Worm (Caenorhabditis elegans) whole organism, L1 larva: ENCODE measurements around the gene dhhc-10.

Experiments
- aha-1 ChIP-seq: fragments of 150-350 bp; optimal IDR thresholded peaks from 2 replicates; lab custom pipeline; 2014; ENCODE audit warnings: missing biosample characterization, missing genetic modification characterization
- aly-2 ChIP-seq: fragments of 150-350 bp; optimal IDR thresholded peaks from 2 replicates; lab custom pipeline; 2014; ENCODE audit warnings: missing biosample characterization, missing genetic modification characterization
- blmp-1 ChIP-seq: fragments of 150-350 bp; optimal IDR thresholded peaks from 2 replicates; lab custom pipeline; 2014; ENCODE audit warnings: missing biosample characterization, missing genetic modification characterization
- ceh-8 ChIP-seq: fragments of 200-800 bp; sonication (Bioruptor generic); optimal IDR thresholded peaks from 2 replicates; lab custom pipeline; 2018; ENCODE audit warnings: mild to moderate bottlenecking, missing genetic modification characterization, moderate library complexity, missing compliant biosample characterization
- ceh-90 ChIP-seq: sonication (generic microtip); optimal IDR thresholded peaks from 2 replicates; lab custom pipeline; 2016; ENCODE audit warnings: missing genetic modification characterization, missing compliant biosample characterization
- dsc-1 ChIP-seq: sonication (generic microtip); optimal IDR thresholded peaks from 2 replicates; lab custom pipeline; 2016; ENCODE audit warnings: mild to moderate bottlenecking, missing genetic modification characterization, missing compliant biosample characterization
- efl-1 ChIP-seq, 4 experiments: fragments of 150-350 bp; optimal IDR thresholded peaks in 3 of 4; peaks in 1 of 4; 1 replicate in 1 of 4; 2 replicates in 3 of 4; lab custom pipeline; 2014; ENCODE audit warnings: missing biosample characterization in 2 of 4, missing genetic modification characterization in 2 of 4, missing genetic modification reagents in 2 of 4
- egl-13 ChIP-seq: sonication (generic microtip); optimal IDR thresholded peaks from 2 replicates; lab custom pipeline; 2016; ENCODE audit warnings: missing genotype, missing genetic modification reagents, missing genetic modification characterization, missing compliant biosample characterization
- egl-27 ChIP-seq, 2 experiments: fragments of 150-350 bp in 1 of 2; sonication (generic microtip); optimal IDR thresholded peaks; 3 replicates each; lab custom pipeline; 2017 to 2018; ENCODE audit warnings: missing biosample characterization in 2 of 2, missing genetic modification characterization in 2 of 2, missing genetic modification reagents in 2 of 2
- elt-3 ChIP-seq, 6 experiments: fragments of 150-350 bp in 1 of 6; sonication (generic microtip); optimal IDR thresholded peaks; 2 replicates each; lab custom pipeline; 2017 to 2018; ENCODE audit warnings: missing biosample characterization in 6 of 6, missing genetic modification characterization in 6 of 6, inconsistent platforms in 1 of 6
- fkh-10 ChIP-seq: sonication (generic microtip); optimal IDR thresholded peaks from 2 replicates; lab custom pipeline; 2017; ENCODE audit warnings: missing biosample characterization, missing genetic modification reagents, missing genetic modification characterization
- fkh-4 ChIP-seq: sonication (generic microtip); optimal IDR thresholded peaks from 2 replicates; lab custom pipeline; 2016; ENCODE audit warnings: missing compliant biosample characterization, missing genetic modification characterization, borderline replicate concordance
- fos-1 ChIP-seq: fragments of 150-350 bp; optimal IDR thresholded peaks from 2 replicates; lab custom pipeline; 2014; ENCODE audit warnings: missing biosample characterization, missing genetic modification characterization
- grh-1 ChIP-seq: fragments of 200-800 bp; sonication (Bioruptor generic); IDR thresholded peaks from 2 replicates; pipeline ENCODE4 v1.3.6; 2022; ENCODE audit warnings: missing genetic modification reagents, missing genetic modification characterization, missing compliant biosample characterization
- hlh-17 ChIP-seq: fragments of 200-800 bp; sonication (Bioruptor generic); optimal IDR thresholded peaks from 2 replicates; lab custom pipeline; 2018; ENCODE audit warnings: missing genetic modification characterization, mild to moderate bottlenecking, missing compliant biosample characterization, moderate library complexity, borderline replicate concordance
- irx-1 ChIP-seq: sonication (generic microtip); optimal IDR thresholded peaks from 2 replicates; lab custom pipeline; 2016; ENCODE audit warnings: missing genetic modification characterization, missing compliant biosample characterization
- lin-13 ChIP-seq: fragments of 150-350 bp; optimal IDR thresholded peaks from 2 replicates; lab custom pipeline; 2014; ENCODE audit warnings: missing biosample characterization, missing genetic modification reagents, missing genetic modification characterization
- lin-15B ChIP-seq: fragments of 150-350 bp; sonication (generic microtip); optimal IDR thresholded peaks from 3 replicates; lab custom pipeline; 2014; ENCODE audit warnings: missing biosample characterization, missing genetic modification characterization
- lin-39 ChIP-seq: fragments of 150-350 bp; optimal IDR thresholded peaks from 2 replicates; lab custom pipeline; 2014; ENCODE audit warnings: missing biosample characterization, missing genetic modification reagents, missing genetic modification characterization
- lir-3 ChIP-seq: sonication (generic microtip); optimal IDR thresholded peaks from 2 replicates; lab custom pipeline; 2016; ENCODE audit warnings: mild to moderate bottlenecking, missing genetic modification characterization, moderate library complexity, missing compliant biosample characterization; ENCODE audit not compliant: poor library complexity
- lsy-2 ChIP-seq, 2 experiments: fragments of 150-350 bp; optimal IDR thresholded peaks; 2 replicates each; lab custom pipeline; 2014; ENCODE audit warnings: missing biosample characterization in 2 of 2, missing genetic modification characterization in 2 of 2
- mdl-1 ChIP-seq, 2 experiments: fragments of 150-350 bp; optimal IDR thresholded peaks; 2 replicates each; lab custom pipeline; 2014 to 2017; ENCODE audit warnings: missing biosample characterization in 2 of 2, missing genetic modification characterization in 2 of 2, inconsistent platforms in 1 of 2
- mef-2 ChIP-seq: fragments of 150-350 bp; optimal IDR thresholded peaks from 2 replicates; lab custom pipeline; 2014; ENCODE audit warnings: missing biosample characterization, missing genetic modification characterization
- mep-1 ChIP-seq: fragments of 150-350 bp; optimal IDR thresholded peaks from 2 replicates; lab custom pipeline; 2014; ENCODE audit warnings: missing biosample characterization, missing genetic modification characterization
- nhr-11 ChIP-seq: fragments of 150-350 bp; optimal IDR thresholded peaks from 2 replicates; lab custom pipeline; 2014; ENCODE audit warnings: missing biosample characterization, missing genetic modification characterization
- nhr-12 ChIP-seq: sonication (generic microtip); optimal IDR thresholded peaks from 2 replicates; lab custom pipeline; 2017; ENCODE audit warnings: missing biosample characterization, missing genetic modification characterization
- nhr-19 ChIP-seq: fragments of 200-800 bp; sonication (Bioruptor generic); conservative IDR thresholded peaks from 2 replicates; pipeline ENCODE4 v1.3.6; 2022; ENCODE audit warnings: missing genetic modification characterization, missing compliant biosample characterization
- nhr-28 ChIP-seq: fragments of 150-350 bp; optimal IDR thresholded peaks from 2 replicates; lab custom pipeline; 2014; ENCODE audit warnings: missing biosample characterization, missing genetic modification characterization
- nhr-47 ChIP-seq: sonication (generic microtip); optimal IDR thresholded peaks from 2 replicates; lab custom pipeline; 2016; ENCODE audit warnings: mild to moderate bottlenecking, missing genetic modification characterization, moderate library complexity, missing compliant biosample characterization
- nhr-90 ChIP-seq: sonication (generic microtip); optimal IDR thresholded peaks from 2 replicates; lab custom pipeline; 2016; ENCODE audit warnings: mild to moderate bottlenecking, missing genetic modification characterization, missing compliant biosample characterization; ENCODE audit not compliant: poor library complexity
- pag-3 ChIP-seq: sonication (generic microtip); optimal IDR thresholded peaks from 2 replicates; lab custom pipeline; 2017; ENCODE audit warnings: missing genetic modification characterization, mild to moderate bottlenecking, missing compliant biosample characterization, antibody characterized with exemption, borderline replicate concordance; ENCODE audit not compliant: insufficient read depth
- pax-3 ChIP-seq: fragments of 200-800 bp; sonication (Bioruptor generic); optimal IDR thresholded peaks from 2 replicates; lab custom pipeline; 2018; ENCODE audit warnings: mild to moderate bottlenecking, missing genetic modification characterization, moderate library complexity, missing compliant biosample characterization
- pqm-1 ChIP-seq: sonication (generic microtip); optimal IDR thresholded peaks from 3 replicates; lab custom pipeline; 2017; ENCODE audit warnings: missing biosample characterization, missing genetic modification characterization
- rnt-1 ChIP-seq: sonication (generic microtip); optimal IDR thresholded peaks from 2 replicates; lab custom pipeline; 2016; ENCODE audit warnings: mild to moderate bottlenecking, missing genetic modification characterization, moderate library complexity, missing compliant biosample characterization
- snpc-4 ChIP-seq: fragments of 150-350 bp; optimal IDR thresholded peaks from 2 replicates; lab custom pipeline; 2014; ENCODE audit warnings: missing biosample characterization, missing genetic modification characterization
- snu-23 ChIP-seq: sonication (generic microtip); optimal IDR thresholded peaks from 2 replicates; lab custom pipeline; 2016; ENCODE audit warnings: missing genetic modification characterization, missing compliant biosample characterization
- sox-4 ChIP-seq: sonication (generic microtip); optimal IDR thresholded peaks from 2 replicates; lab custom pipeline; 2016; ENCODE audit warnings: missing genetic modification characterization, missing compliant biosample characterization
- sptf-1 ChIP-seq: fragments of 150-350 bp; optimal IDR thresholded peaks from 2 replicates; lab custom pipeline; 2014; ENCODE audit warnings: missing biosample characterization, missing genetic modification characterization
- swsn-7 ChIP-seq: sonication (generic microtip); optimal IDR thresholded peaks from 2 replicates; lab custom pipeline; 2016; ENCODE audit warnings: missing genetic modification characterization, missing compliant biosample characterization
- unc-62 ChIP-seq: fragments of 150-350 bp; optimal IDR thresholded peaks from 2 replicates; lab custom pipeline; 2014; ENCODE audit warnings: missing biosample characterization, missing genetic modification reagents, missing genetic modification characterization
- unc-86 ChIP-seq: sonication (generic microtip); optimal IDR thresholded peaks from 2 replicates; lab custom pipeline; 2016; ENCODE audit warnings: missing genetic modification characterization, missing compliant biosample characterization
- vab-15 ChIP-seq: sonication (generic microtip); optimal IDR thresholded peaks from 2 replicates; lab custom pipeline; 2017; ENCODE audit warnings: missing genotype, mild to moderate bottlenecking, missing genetic modification characterization, missing compliant biosample characterization
- zip-4 ChIP-seq: fragments of 200-800 bp; sonication (Bioruptor generic); optimal IDR thresholded peaks from 2 replicates; lab custom pipeline; 2018; ENCODE audit warnings: mild to moderate bottlenecking, missing genetic modification characterization, moderate library complexity, missing compliant biosample characterization
- ztf-4 ChIP-seq: fragments of 150-350 bp; optimal IDR thresholded peaks from 2 replicates; lab custom pipeline; 2014; ENCODE audit warnings: missing biosample characterization, missing genetic modification characterization

dhhc-10 gene

DNA sequence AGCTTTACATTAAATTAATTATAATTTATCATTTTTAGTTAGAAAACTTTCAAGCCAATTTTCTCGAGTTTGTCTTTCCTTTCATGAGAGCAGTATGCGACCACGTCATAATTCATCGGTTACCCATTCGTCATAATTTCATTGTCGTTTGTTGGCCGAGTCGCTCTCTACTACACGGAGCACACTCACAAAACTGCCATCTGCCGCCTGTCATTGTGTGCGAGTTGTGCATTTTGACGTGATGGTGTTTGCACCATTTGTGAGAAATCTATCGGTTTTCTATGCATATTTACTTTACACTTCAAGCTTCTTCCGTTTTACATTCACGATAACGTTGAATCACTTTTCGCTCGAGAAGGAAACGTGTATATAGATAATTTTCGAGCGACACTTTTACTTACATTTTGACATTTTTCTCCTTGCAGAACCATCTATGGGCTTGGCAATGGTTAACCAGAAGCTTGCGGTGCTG lies at the start of gene dhhc-10 (continued):
- TF ChIP-seq nhr-12 (no peak), nhr-90 (tag; lab: Kevin White, UChicago) (no peak), lir-3 (tag; lab: Kevin White, UChicago) (no peak), nhr-19 (GFP tag; lab: Robert Waterston, UW) (0 out of 2 replicates have a peak, but pooled peaks have one; percentile 20), elt-3 (tag; optimal IDR thresholded peaks at IDR 0.05; lab: Kevin White, UChicago) (no peak), mef-2 (tag; lab: Kevin White, UChicago) (no peak), nhr-11 (tag; lab: Kevin White, UChicago) (no peak), fkh-10 (GFP tag; lab: Kevin White, UChicago) (no peak), nhr-47 (tag; lab: Kevin White, UChicago) (peak; percentile 53), swsn-7 (tag; lab: Kevin White, UChicago) (peak; percentile 61), unc-86 (tag; lab: Kevin White, UChicago) (peak; percentile 44), mdl-1 (tag; optimal IDR thresholded peaks at IDR 0.05; lab: Kevin White, UChicago) (peak in 1 of 2 experiments; percentile 34), irx-1 (peak; percentile 36), efl-1 (optimal IDR thresholded peaks at IDR 0.05; lab: Kevin White, UChicago) (peak; percentile 28), efl-1 (GFP tag; optimal IDR thresholded peaks at IDR 0.05 in 1 of 2; lab: Kevin White, UChicago) (peak; percentile 19 to 83), blmp-1 (peak; percentile 6), lsy-2 (tag; optimal IDR thresholded peaks at IDR 0.05; lab: Kevin White, UChicago) (peak; percentile 50 to 73), rnt-1 (tag; lab: Kevin White, UChicago) (peak; percentile 77), lin-39 (tag; lab: Kevin White, UChicago) (no peak), zip-4 (GFP tag; lab: Kevin White, UChicago) (no peak), nhr-28 (tag; lab: Kevin White, UChicago) (no peak), snpc-4 (tag; lab: Kevin White, UChicago) (no peak), grh-1 (no peak), vab-15 (tag; lab: Kevin White, UChicago) (no peak), sox-4 (no peak), aly-2 (tag; lab: Kevin White, UChicago) (no peak), lin-13 (GFP tag; lab: Kevin White, UChicago) (no peak), lin-15B (tag; lab: Kevin White, UChicago) (no peak), ceh-8 (GFP tag; lab: Kevin White, UChicago) (peak; percentile 31), pax-3 (tag; lab: Kevin White, UChicago) (no peak), fkh-4 (tag; lab: Kevin White, UChicago) (no peak)

DNA sequence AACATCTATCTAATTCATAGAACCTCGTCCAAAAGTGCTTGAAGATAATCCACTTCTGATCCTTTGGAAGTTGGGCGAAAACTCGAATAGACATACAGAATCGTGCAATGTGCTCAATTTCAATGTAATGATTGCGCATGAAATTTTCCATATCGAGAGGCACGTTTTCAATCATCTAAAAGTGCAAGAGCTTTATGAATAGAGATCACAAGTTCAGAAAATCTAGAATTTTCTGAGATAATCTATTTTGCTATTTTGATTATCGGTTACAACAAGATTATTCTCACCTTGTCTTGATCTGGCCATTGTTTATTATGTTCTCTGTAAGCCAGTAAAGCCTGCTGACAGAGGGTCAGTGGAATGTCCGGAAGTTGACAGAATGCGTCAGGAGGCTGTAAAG lies 49.4 kb upstream of the dhhc-10 start:
- TF ChIP-seq mep-1: no peak
- no peak for TF ChIP-seq blmp-1
- TF ChIP-seq lin-39 (tag; lab: Kevin White, UChicago): no peak
- TF ChIP-seq fos-1 (tag; lab: Kevin White, UChicago): no peak
- TF ChIP-seq nhr-11 (tag; lab: Kevin White, UChicago): no peak
- no peak for TF ChIP-seq pag-3 (tag; lab: Kevin White, UChicago)
- TF ChIP-seq aha-1: no peak
- no peak for TF ChIP-seq pqm-1 (tag; lab: Kevin White, UChicago)
- peak; percentile 19 for TF ChIP-seq sox-4
- no peak for TF ChIP-seq unc-62
- TF ChIP-seq sptf-1 (tag; lab: Kevin White, UChicago): no peak
- no peak for TF ChIP-seq snu-23 (GFP tag; lab: Kevin White, UChicago)
- TF ChIP-seq lin-15B (tag; lab: Kevin White, UChicago): no peak
- TF ChIP-seq pax-3 (tag; lab: Kevin White, UChicago): peak; percentile 52
- TF ChIP-seq swsn-7 (tag; lab: Kevin White, UChicago): no peak
- peak; percentile 83 for TF ChIP-seq dsc-1 (tag; lab: Kevin White, UChicago)
- no peak for TF ChIP-seq egl-13 (tag; lab: Kevin White, UChicago)
- TF ChIP-seq hlh-17 (GFP tag; lab: Kevin White, UChicago): no peak
- TF ChIP-seq ceh-90 (tag; lab: Kevin White, UChicago): no peak
- TF ChIP-seq lin-13 (GFP tag; lab: Kevin White, UChicago): no peak
- TF ChIP-seq aly-2 (tag; lab: Kevin White, UChicago): no peak
- TF ChIP-seq egl-27 (tag; optimal IDR thresholded peaks at IDR 0.05; lab: Kevin White, UChicago): no peak
- TF ChIP-seq ztf-4 (tag; lab: Kevin White, UChicago): no peak
- TF ChIP-seq nhr-90 (tag; lab: Kevin White, UChicago): no peak
